Fruit fly (Drosophila melanogaster): ENCODE results near the gene gammaSnap2.

gammaSnap2 gene

DNA sequence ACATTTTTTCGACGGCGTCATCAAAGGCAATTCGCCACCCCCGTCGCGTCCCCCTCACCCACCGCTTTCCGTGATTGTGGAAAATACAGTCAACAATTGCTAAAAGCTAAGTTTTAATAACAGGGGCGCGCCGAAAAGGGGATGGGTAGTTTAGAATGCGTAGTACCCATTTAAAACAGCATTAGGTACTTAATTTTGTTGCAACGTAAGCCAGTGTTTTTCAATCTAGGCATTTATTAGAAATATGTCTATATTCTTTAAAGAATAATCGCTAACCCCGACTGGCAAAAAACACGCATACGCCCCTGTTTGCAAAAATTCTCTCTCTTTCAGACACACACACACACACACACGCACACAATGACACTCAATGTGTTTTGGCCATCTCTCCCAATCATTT, 36.3 kb downstream of the gammaSnap2 start:
- TF ChIP-seq CG10274 (GFP tag; optimal IDR thresholded peaks at IDR 0.05), result peak; percentile 22
- no peak for TF ChIP-seq CG1792 (GFP tag; optimal IDR thresholded peaks at IDR 0.05)
- TF ChIP-seq CG14710 (tag; optimal IDR thresholded peaks at IDR 0.05), result no peak
- no peak for TF ChIP-seq CG30020 (tag; optimal IDR thresholded peaks at IDR 0.05)
- no peak for TF ChIP-seq bbx (GFP tag; IDR thresholded peaks at IDR 0.05; ENCODE audit: partially characterized antibody)
- no peak for TF ChIP-seq cg (GFP tag; optimal IDR thresholded peaks at IDR 0.05)
- TF ChIP-seq CG10979 (tag; optimal IDR thresholded peaks at IDR 0.05), result no peak
- no peak for TF ChIP-seq amos (GFP tag; IDR thresholded peaks at IDR 0.05; ENCODE audit: partially characterized antibody)
- TF ChIP-seq abd-A (tag; optimal IDR thresholded peaks at IDR 0.05), result no peak
- TF ChIP-seq Dll (GFP tag; IDR thresholded peaks at IDR 0.05; ENCODE audit: partially characterized antibody), result no peak
- TF ChIP-seq CG5953 (GFP tag; IDR thresholded peaks at IDR 0.05), result no peak
- TF ChIP-seq CG1832 (GFP tag; optimal IDR thresholded peaks at IDR 0.05), result no peak
- peak; percentile 68 for TF ChIP-seq Fer3 (tag; optimal IDR thresholded peaks at IDR 0.05)
- TF ChIP-seq CG12942 (GFP tag; optimal IDR thresholded peaks at IDR 0.05), result no peak
- TF ChIP-seq CG8089 (GFP tag; optimal IDR thresholded peaks at IDR 0.05), result no peak
- TF ChIP-seq CG12071 (GFP tag; optimal IDR thresholded peaks at IDR 0.05), result peak; percentile 25
- TF ChIP-seq rib (GFP tag; IDR thresholded peaks at IDR 0.05), result peak; percentile 59
- no peak for TF ChIP-seq Dip2 (GFP tag; IDR thresholded peaks at IDR 0.05)
- TF ChIP-seq Dbx (GFP tag; IDR thresholded peaks at IDR 0.05), result peak; percentile 81
- TF ChIP-seq HLH4C (GFP tag; IDR thresholded peaks at IDR 0.05; ENCODE audit: partially characterized antibody), result no peak
- TF ChIP-seq vnd (GFP tag; IDR thresholded peaks at IDR 0.05; ENCODE audit: partially characterized antibody), result no peak
- TF ChIP-seq CG18476 (GFP tag; optimal IDR thresholded peaks at IDR 0.05), result no peak
- no peak for TF ChIP-seq CG10565 (GFP tag; optimal IDR thresholded peaks at IDR 0.05)
- 0 out of 3 replicates have a peak, but pooled peaks have one; percentile 44 for TF ChIP-seq CG6175 (GFP tag; IDR thresholded peaks at IDR 0.05)
- 0 out of 3 replicates have a peak, but pooled peaks have one; percentile 39 for TF ChIP-seq CG34422 (GFP tag; IDR thresholded peaks at IDR 0.05)
- TF ChIP-seq Bdp1 (GFP tag; optimal IDR thresholded peaks at IDR 0.05), result no peak
- TF ChIP-seq shn (GFP tag; optimal IDR thresholded peaks at IDR 0.05), result no peak
- TF ChIP-seq Lhr (GFP tag; optimal IDR thresholded peaks at IDR 0.05), result no peak
- no peak for TF ChIP-seq CG14965 (GFP tag; optimal IDR thresholded peaks at IDR 0.05; ENCODE audit: borderline replicate concordance)
- no peak for TF ChIP-seq zf30C (GFP tag; optimal IDR thresholded peaks at IDR 0.05)
- no peak for TF ChIP-seq lola (GFP tag; optimal IDR thresholded peaks at IDR 0.05)
- no peak for TF ChIP-seq CG6854 (GFP tag; optimal IDR thresholded peaks at IDR 0.05)
- no peak for TF ChIP-seq Fer2 (tag; optimal IDR thresholded peaks at IDR 0.05)
- no peak for TF ChIP-seq Abd-B (GFP tag; optimal IDR thresholded peaks at IDR 0.05)
- no peak for TF ChIP-seq Dref (GFP tag; IDR thresholded peaks at IDR 0.05)
- TF ChIP-seq Med (GFP tag), result peak; percentile 94
- no peak for TF ChIP-seq D19A (tag; optimal IDR thresholded peaks at IDR 0.05)
- TF ChIP-seq Dek (tag; optimal IDR thresholded peaks at IDR 0.05), result peak; percentile 34
- TF ChIP-seq Sry-δ (GFP tag; optimal IDR thresholded peaks at IDR 0.05), result no peak
- peak; percentile 36; the same call in 1 of the 3 replicates for TF ChIP-seq gce (GFP tag; IDR thresholded peaks at IDR 0.05)
- TF ChIP-seq ems (GFP tag; optimal IDR thresholded peaks at IDR 0.05), result peak; percentile 42
- no peak for TF ChIP-seq knrl (GFP tag; IDR thresholded peaks at IDR 0.05; ENCODE audit: partially characterized antibody)
- peak; percentile 49; the same call in 1 of the 2 replicates for TF ChIP-seq Ada2b (GFP tag; IDR thresholded peaks at IDR 0.05)
- no peak for TF ChIP-seq maf-S (GFP tag; optimal IDR thresholded peaks at IDR 0.05)
- TF ChIP-seq CG10366 (GFP tag; IDR thresholded peaks at IDR 0.05), result peak; percentile 39; the same call in 1 of the 2 replicates
- no peak for TF ChIP-seq Max (GFP tag; optimal IDR thresholded peaks at IDR 0.05)
- TF ChIP-seq so (GFP tag; IDR thresholded peaks at IDR 0.05), result no peak
- no peak for TF ChIP-seq CG8290 (GFP tag; optimal IDR thresholded peaks at IDR 0.05)
- peak in 1 of 2 experiments; percentile 70 for TF ChIP-seq CG8290 (tag; optimal IDR thresholded peaks at IDR 0.05)
- TF ChIP-seq luna (GFP tag; optimal IDR thresholded peaks at IDR 0.05), result peak; percentile 35
- peak; percentile 10 for TF ChIP-seq HmgZ (tag; optimal IDR thresholded peaks at IDR 0.05)

Data from whole organism, embryonic.